Worm (Caenorhabditis elegans) whole organism, young adult: ENCODE data around the gene cest-26.

Experiments
- B0019.2 ChIP-seq: fragments of 200-800 bp; sonication (Bioruptor generic); conservative IDR thresholded peaks from 2 replicates; pipeline ENCODE4 v1.3.6; 2022; ENCODE audit warnings: missing genetic modification reagents, missing genetic modification characterization, missing compliant biosample characterization
- B0336.3 ChIP-seq: fragments of 200-800 bp; sonication (Bioruptor generic); IDR thresholded peaks from 2 replicates; pipeline ENCODE4 v1.3.6; 2022; ENCODE audit warnings: missing genetic modification characterization, missing compliant biosample characterization
- C06A6.2 ChIP-seq: fragments of 200-800 bp; sonication (Bioruptor generic); conservative IDR thresholded peaks from 2 replicates; pipeline ENCODE4 v1.3.6; 2022; ENCODE audit warnings: missing genetic modification characterization, missing compliant biosample characterization
- C17E4.6 ChIP-seq: fragments of 200-800 bp; sonication (Bioruptor generic); IDR thresholded peaks from 2 replicates; pipeline ENCODE4 v1.3.6; 2022; ENCODE audit warnings: missing genetic modification reagents, missing genetic modification characterization, missing compliant biosample characterization
- F57C9.4 ChIP-seq: sonication (generic microtip); optimal IDR thresholded peaks from 2 replicates; lab custom pipeline; 2017; ENCODE audit warnings: mild to moderate bottlenecking, missing genetic modification characterization, missing compliant biosample characterization
- K11D2.4 ChIP-seq: fragments of 200-800 bp; sonication (Bioruptor generic); IDR thresholded peaks from 2 replicates; pipeline ENCODE4 v1.3.6; 2022; ENCODE audit warnings: missing genetic modification reagents, missing genetic modification characterization, missing compliant biosample characterization
- K12H6.12 ChIP-seq: fragments of 200-800 bp; sonication (Bioruptor generic); optimal IDR thresholded peaks from 2 replicates; lab custom pipeline; 2018; ENCODE audit warnings: mild to moderate bottlenecking, missing genetic modification characterization, missing compliant biosample characterization
- T07F8.4 ChIP-seq: sonication (generic microtip); optimal IDR thresholded peaks from 2 replicates; lab custom pipeline; 2016; ENCODE audit warnings: mild to moderate bottlenecking, missing genetic modification characterization, moderate library complexity, missing compliant biosample characterization
- T26A5.8 ChIP-seq: sonication (generic microtip); optimal IDR thresholded peaks from 2 replicates; lab custom pipeline; 2016; ENCODE audit warnings: missing genetic modification characterization, missing compliant biosample characterization
- Y56A3A.18 ChIP-seq: fragments of 200-800 bp; sonication (Bioruptor generic); IDR thresholded peaks from 2 replicates; pipeline ENCODE4 v1.3.6; 2022; ENCODE audit warnings: missing genetic modification reagents, missing genetic modification characterization, missing compliant biosample characterization
- Y79H2A.3 ChIP-seq: fragments of 200-800 bp; sonication (Bioruptor generic); conservative IDR thresholded peaks from 2 replicates; pipeline ENCODE4 v1.3.6; 2022; ENCODE audit warnings: missing genetic modification reagents, missing genetic modification characterization, missing compliant biosample characterization
- ZK185.1 ChIP-seq: sonication (generic microtip); optimal IDR thresholded peaks from 2 replicates; lab custom pipeline; 2016; ENCODE audit warnings: mild to moderate bottlenecking, missing genetic modification characterization, missing compliant biosample characterization; ENCODE audit not compliant: poor library complexity, severe bottlenecking
- ama-1 ChIP-seq, 3 experiments: fragments of 150-350 bp in 1 of 3; sonication (generic microtip) in 2 of 3; optimal IDR thresholded peaks; 2 replicates each; lab custom pipeline; 2014 to 2018; ENCODE audit warnings: missing biosample characterization in 2 of 3, missing genetic modification characterization in 2 of 3, missing genetic modification reagents in 2 of 3
- aptf-3 ChIP-seq: fragments of 200-800 bp; sonication (Bioruptor generic); IDR thresholded peaks from 2 replicates; pipeline ENCODE4 v1.3.6; 2022; ENCODE audit warnings: missing genetic modification characterization, missing compliant biosample characterization
- attf-5 ChIP-seq: fragments of 200-800 bp; sonication (Bioruptor generic); optimal IDR thresholded peaks from 2 replicates; lab custom pipeline; 2018; ENCODE audit warnings: mild to moderate bottlenecking, missing genetic modification characterization, missing compliant biosample characterization
- ceh-79 ChIP-seq: sonication (generic microtip); optimal IDR thresholded peaks from 2 replicates; lab custom pipeline; 2017; ENCODE audit warnings: mild to moderate bottlenecking, missing genetic modification characterization, missing compliant biosample characterization
- chd-7 ChIP-seq: sonication (generic microtip); optimal IDR thresholded peaks from 2 replicates; lab custom pipeline; 2016; ENCODE audit warnings: mild to moderate bottlenecking, missing genetic modification characterization, moderate library complexity, missing compliant biosample characterization
- die-1 ChIP-seq: sonication (generic microtip); optimal IDR thresholded peaks from 2 replicates; lab custom pipeline; 2016; ENCODE audit warnings: missing genotype, mild to moderate bottlenecking, missing genetic modification characterization, missing compliant biosample characterization
- dpff-1 ChIP-seq: sonication (generic microtip); optimal IDR thresholded peaks from 2 replicates; lab custom pipeline; 2017; ENCODE audit warnings: mild to moderate bottlenecking, missing genetic modification characterization, missing compliant biosample characterization
- egl-44 ChIP-seq: fragments of 200-800 bp; sonication (Bioruptor generic); IDR thresholded peaks from 2 replicates; pipeline ENCODE4 v1.3.6; 2022; ENCODE audit warnings: missing genetic modification reagents, missing genetic modification characterization, missing compliant biosample characterization
- egrh-3 ChIP-seq: fragments of 200-800 bp; sonication (Bioruptor generic); IDR thresholded peaks from 2 replicates; pipeline ENCODE4 v1.3.6; 2022; ENCODE audit warnings: missing genetic modification reagents, missing genetic modification characterization, missing compliant biosample characterization
- ets-4 ChIP-seq: fragments of 200-800 bp; sonication (Bioruptor generic); optimal IDR thresholded peaks from 2 replicates; lab custom pipeline; 2018; ENCODE audit warnings: mild to moderate bottlenecking, missing genetic modification characterization, missing compliant biosample characterization
- fkh-3 ChIP-seq: sonication (generic microtip); optimal IDR thresholded peaks from 2 replicates; lab custom pipeline; 2016; ENCODE audit warnings: mild to moderate bottlenecking, missing genetic modification characterization, missing compliant biosample characterization
- hmg-20 ChIP-seq: fragments of 200-800 bp; sonication (Bioruptor generic); IDR thresholded peaks from 2 replicates; pipeline ENCODE4 v1.3.6; 2022; ENCODE audit warnings: missing genetic modification reagents, missing genetic modification characterization, missing compliant biosample characterization
- let-607 ChIP-seq, 2 experiments: fragments of 200-800 bp in 1 of 2; sonication (Bioruptor generic) in 1 of 2; sonication (generic microtip) in 1 of 2; optimal IDR thresholded peaks; 2 replicates each; lab custom pipeline; 2016 to 2018; ENCODE audit warnings: mild to moderate bottlenecking in 2 of 2, missing compliant biosample characterization in 2 of 2, missing genetic modification characterization in 2 of 2, moderate library complexity in 2 of 2, missing genotype in 1 of 2
- lin-40 ChIP-seq: sonication (generic microtip); optimal IDR thresholded peaks from 2 replicates; lab custom pipeline; 2016; ENCODE audit warnings: missing genetic modification characterization, mild to moderate bottlenecking, missing compliant biosample characterization, missing genotype, missing genetic modification reagents
- madf-3 ChIP-seq: fragments of 200-800 bp; sonication (Bioruptor generic); IDR thresholded peaks from 2 replicates; pipeline ENCODE4 v1.3.6; 2022; ENCODE audit warnings: missing genetic modification reagents, missing genetic modification characterization, missing compliant biosample characterization
- mcd-1 ChIP-seq: fragments of 200-800 bp; sonication (Bioruptor generic); IDR thresholded peaks from 2 replicates; pipeline ENCODE4 v1.3.6; 2022; ENCODE audit warnings: missing genetic modification reagents, missing genetic modification characterization, missing compliant biosample characterization
- mel-28 ChIP-seq: sonication (generic microtip); optimal IDR thresholded peaks from 2 replicates; lab custom pipeline; 2016; ENCODE audit warnings: borderline replicate concordance, mild to moderate bottlenecking, missing genetic modification characterization, missing compliant biosample characterization
- mes-4 ChIP-seq: sonication (generic microtip); optimal IDR thresholded peaks from 2 replicates; lab custom pipeline; 2016; ENCODE audit warnings: missing genotype, missing genetic modification characterization, missing compliant biosample characterization
- mxl-1 ChIP-seq: sonication (generic microtip); optimal IDR thresholded peaks from 2 replicates; lab custom pipeline; 2016; ENCODE audit warnings: missing genetic modification characterization, missing compliant biosample characterization
- nfya-1 ChIP-seq: sonication (generic microtip); optimal IDR thresholded peaks from 2 replicates; lab custom pipeline; 2017; ENCODE audit warnings: antibody characterized with exemption, missing compliant biosample characterization, missing genetic modification characterization, borderline replicate concordance; ENCODE audit not compliant: insufficient read depth
- nfyb-1 ChIP-seq: fragments of 200-800 bp; sonication (Bioruptor generic); IDR thresholded peaks from 2 replicates; pipeline ENCODE4 v1.3.6; 2022; ENCODE audit warnings: missing genetic modification reagents, missing genetic modification characterization, missing compliant biosample characterization
- nhr-27 ChIP-seq: fragments of 200-800 bp; sonication (Bioruptor generic); optimal IDR thresholded peaks from 2 replicates; lab custom pipeline; 2018; ENCODE audit warnings: mild to moderate bottlenecking, missing genetic modification characterization, moderate library complexity, missing compliant biosample characterization
- nhr-80 ChIP-seq: sonication (generic microtip); optimal IDR thresholded peaks from 2 replicates; lab custom pipeline; 2016; ENCODE audit warnings: missing genetic modification characterization, missing compliant biosample characterization
- nhr-90 ChIP-seq: sonication (generic microtip); optimal IDR thresholded peaks from 2 replicates; lab custom pipeline; 2016; ENCODE audit warnings: missing genotype, mild to moderate bottlenecking, missing genetic modification characterization, missing compliant biosample characterization
- pha-4 ChIP-seq: fragments of 150-350 bp; sonication (generic microtip); optimal IDR thresholded peaks from 2 replicates; lab custom pipeline; 2014; ENCODE audit warnings: missing biosample characterization, missing genetic modification reagents, missing genetic modification characterization
- rcor-1 ChIP-seq: fragments of 200-800 bp; sonication (Bioruptor generic); IDR thresholded peaks from 2 replicates; pipeline ENCODE4 v1.3.6; 2022; ENCODE audit warnings: missing genetic modification reagents, missing genetic modification characterization, missing compliant biosample characterization
- rec-8 ChIP-seq, 2 experiments: sonication (generic microtip); optimal IDR thresholded peaks; 2 replicates each; lab custom pipeline; 2016; ENCODE audit warnings: mild to moderate bottlenecking in 2 of 2, missing genetic modification characterization in 2 of 2, missing genetic modification reagents in 2 of 2, missing genotype in 2 of 2, missing biosample characterization in 1 of 2, missing compliant biosample characterization in 1 of 2, moderate library complexity in 1 of 2
- repo-1 ChIP-seq: sonication (generic microtip); optimal IDR thresholded peaks from 2 replicates; lab custom pipeline; 2017; ENCODE audit warnings: mild to moderate bottlenecking, missing genetic modification characterization, missing compliant biosample characterization
- sea-2 ChIP-seq: fragments of 200-800 bp; sonication (Bioruptor generic); IDR thresholded peaks from 2 replicates; pipeline ENCODE4 v1.3.6; 2022; ENCODE audit warnings: missing genetic modification characterization, missing compliant biosample characterization
- snpc-3.4 ChIP-seq: sonication (generic microtip); optimal IDR thresholded peaks from 2 replicates; lab custom pipeline; 2017; ENCODE audit warnings: missing genetic modification characterization, mild to moderate bottlenecking, missing compliant biosample characterization, antibody characterized with exemption, moderate library complexity, missing genotype, missing genetic modification reagents
- tbp1 ChIP-seq: fragments of 200-800 bp; sonication (Bioruptor generic); optimal IDR thresholded peaks from 2 replicates; lab custom pipeline; 2018; ENCODE audit warnings: mild to moderate bottlenecking, missing genetic modification characterization, missing compliant biosample characterization
- tbx-9 ChIP-seq: sonication (generic microtip); optimal IDR thresholded peaks from 2 replicates; lab custom pipeline; 2016; ENCODE audit warnings: borderline replicate concordance, missing genetic modification characterization, inconsistent platforms, missing compliant biosample characterization
- ztf-18 ChIP-seq: sonication (generic microtip); optimal IDR thresholded peaks from 2 replicates; lab custom pipeline; 2016; ENCODE audit warnings: missing genotype, mild to moderate bottlenecking, missing genetic modification characterization, missing compliant biosample characterization
- ztf-3 ChIP-seq: fragments of 200-800 bp; sonication (Bioruptor generic); optimal IDR thresholded peaks from 2 replicates; lab custom pipeline; 2018; ENCODE audit warnings: mild to moderate bottlenecking, missing genetic modification characterization, missing compliant biosample characterization
- ztf-6 ChIP-seq: fragments of 200-800 bp; sonication (Bioruptor generic); IDR thresholded peaks from 2 replicates; pipeline ENCODE4 v1.3.6; 2022; ENCODE audit warnings: missing genetic modification reagents, missing genetic modification characterization, missing compliant biosample characterization

Gene cest-26

DNA sequence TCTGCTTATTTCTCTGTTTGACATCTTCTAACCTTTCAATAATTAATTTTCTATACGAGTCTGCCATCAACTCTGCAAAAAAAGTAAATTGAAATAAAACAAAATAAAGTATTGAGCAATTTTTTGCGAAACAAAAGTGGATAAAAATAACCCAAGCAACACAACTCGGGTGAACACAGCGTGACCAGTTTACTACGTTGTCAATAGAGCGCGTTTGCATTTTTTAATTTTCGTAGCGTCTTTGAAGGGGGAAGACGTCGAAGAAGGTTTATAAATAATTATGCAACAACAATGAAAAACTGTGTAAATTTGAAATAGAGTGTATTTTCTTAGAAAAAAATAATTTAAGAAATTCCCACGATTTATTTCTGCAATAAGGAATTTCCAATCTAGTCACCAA is 24.9 kb upstream of the cest-26 start, which contains the start of gene atg-16.1 (continued):
- TF ChIP-seq nfyb-1 (GFP tag; lab: Robert Waterston, UW) (no peak), nhr-90 (tag; lab: Kevin White, UChicago) (no peak), lin-40 (peak; percentile 29), dpff-1 (tag; lab: Kevin White, UChicago) (no peak), C06A6.2 (GFP tag; lab: Robert Waterston, UW) (no peak), egl-44 (GFP tag; lab: Robert Waterston, UW) (no peak), T26A5.8 (tag; lab: Kevin White, UChicago) (no peak), K11D2.4 (GFP tag; lab: Robert Waterston, UW) (0 out of 2 replicates have a peak, but pooled peaks have one; percentile 18), mes-4 (no peak), snpc-3.4 (tag; lab: Kevin White, UChicago) (no peak), ztf-6 (GFP tag; lab: Robert Waterston, UW) (no peak), repo-1 (tag; lab: Kevin White, UChicago) (no peak), tbx-9 (tag; lab: Kevin White, UChicago) (no peak), egrh-3 (GFP tag; lab: Robert Waterston, UW) (no peak), rcor-1 (GFP tag; lab: Robert Waterston, UW) (no peak), nhr-80 (tag; lab: Kevin White, UChicago) (peak; percentile 39), attf-5 (GFP tag; lab: Kevin White, UChicago) (peak; percentile 45), madf-3 (GFP tag; lab: Robert Waterston, UW) (no peak)
- TF ChIP-seq, all 124 proteins: peak for 6

DNA sequence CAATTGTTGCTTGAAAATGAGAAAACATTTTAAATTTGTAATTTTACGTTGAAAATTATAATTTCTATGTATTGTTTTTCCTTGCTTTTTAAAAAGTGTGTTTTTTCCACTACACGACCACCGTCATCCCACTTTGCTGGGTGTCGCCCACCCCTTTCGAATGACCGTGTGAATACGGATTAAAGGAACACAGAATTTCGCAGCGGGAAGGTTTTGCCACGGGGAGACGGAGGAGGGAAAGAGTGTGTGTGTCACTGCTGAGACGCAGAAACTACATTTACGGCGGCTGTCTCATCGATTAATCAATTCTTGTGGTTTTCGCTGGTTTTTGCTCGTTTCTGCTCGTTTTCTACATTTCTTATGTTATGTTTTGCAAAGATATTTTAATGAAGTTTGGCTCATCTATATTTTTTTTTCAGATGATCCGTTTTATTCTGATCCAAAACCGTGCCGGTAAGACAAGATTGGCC is 20.4 kb upstream of the cest-26 start, which contains the start of gene aps-2:
TSS of gene aps-2 (plus strand) at position 420 of the 470 bp plus-strand sequence.
- TF ChIP-seq let-607 (tag; optimal IDR thresholded peaks at IDR 0.05; lab: Kevin White, UChicago) (no peak), mcd-1 (peak; percentile 67), F57C9.4 (tag; lab: Kevin White, UChicago) (no peak), T07F8.4 (tag; lab: Kevin White, UChicago) (no peak), Y56A3A.18 (GFP tag; lab: Robert Waterston, UW) (no peak), mel-28 (tag; lab: Kevin White, UChicago) (no peak), Y79H2A.3 (GFP tag; lab: Robert Waterston, UW) (no peak), ets-4 (GFP tag; lab: Kevin White, UChicago) (no peak), nfya-1 (tag; lab: Kevin White, UChicago) (no peak), ZK185.1 (tag; lab: Kevin White, UChicago) (no peak), die-1 (tag; lab: Kevin White, UChicago) (no peak), B0019.2 (no peak), egrh-3 (GFP tag; lab: Robert Waterston, UW) (no peak), ama-1 (optimal IDR thresholded peaks at IDR 0.05; lab: Kevin White, UChicago) (no peak), ama-1 (GFP tag; optimal IDR thresholded peaks at IDR 0.05; lab: Kevin White, UChicago) (no peak), attf-5 (GFP tag; lab: Kevin White, UChicago) (peak; percentile 52), tbp1 (peak; percentile 1), sea-2 (GFP tag; lab: Robert Waterston, UW) (no peak), nfyb-1 (GFP tag; lab: Robert Waterston, UW) (no peak), ztf-18 (no peak), nhr-27 (tag; lab: Kevin White, UChicago) (no peak), nhr-80 (tag; lab: Kevin White, UChicago) (peak; percentile 47), hmg-20 (GFP tag; lab: Robert Waterston, UW) (no peak), chd-7 (tag; lab: Kevin White, UChicago) (no peak), mxl-1 (tag; lab: Kevin White, UChicago) (no peak), fkh-3 (tag; lab: Kevin White, UChicago) (no peak), B0336.3 (GFP tag; lab: Robert Waterston, UW) (no peak), pha-4 (tag; lab: Kevin White, UChicago) (no peak), rec-8 (tag; optimal IDR thresholded peaks at IDR 0.05; lab: Kevin White, UChicago) (no peak), C17E4.6 (GFP tag; lab: Robert Waterston, UW) (no peak), ztf-3 (GFP tag; lab: Kevin White, UChicago) (no peak), ceh-79 (tag; lab: Kevin White, UChicago) (no peak), aptf-3 (GFP tag; lab: Robert Waterston, UW) (no peak), K12H6.12 (no peak)
